Worm (Caenorhabditis elegans) whole organism, L4/young adult: ENCODE data around the gene plp-2.

Source experiments
- W03F9.2 ChIP-seq: fragments of 150-350 bp; optimal IDR thresholded peaks from 2 replicates; lab custom pipeline; 2014; ENCODE audit warnings: missing biosample characterization, missing genetic modification characterization
- dao-5 ChIP-seq: sonication (generic microtip); optimal IDR thresholded peaks from 2 replicates; lab custom pipeline; 2016; ENCODE audit warnings: missing genotype, missing genetic modification characterization, moderate library complexity, missing compliant biosample characterization
- him-1 ChIP-seq: sonication (generic microtip); optimal IDR thresholded peaks from 2 replicates; lab custom pipeline; 2016; ENCODE audit warnings: missing genotype, missing genetic modification reagents, missing genetic modification characterization, missing compliant biosample characterization

DNA sequence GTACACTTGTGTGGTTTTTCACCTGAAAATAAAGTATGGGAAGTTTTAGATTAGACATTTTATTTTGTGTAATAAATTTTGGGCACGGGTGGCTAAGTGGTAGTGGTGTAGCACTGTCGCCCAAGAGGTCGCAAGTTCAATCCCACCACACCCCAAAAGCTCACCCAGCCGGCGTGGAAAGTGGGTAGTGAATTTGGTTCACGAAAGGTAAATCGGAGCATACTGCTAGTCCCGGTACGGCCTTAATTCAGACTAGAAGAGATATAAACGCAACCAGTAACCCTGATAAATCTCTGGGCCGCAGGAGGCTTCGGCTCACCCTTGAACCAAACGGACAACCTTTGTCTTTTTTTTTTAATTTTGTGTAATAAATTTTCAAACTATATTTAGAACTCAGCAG lies 30.8 kb downstream of the plp-2 start:
- TF ChIP-seq him-1 (tag; lab: Kevin White, UChicago) (no peak), dao-5 (tag; lab: Kevin White, UChicago) (no peak), W03F9.2 (tag; lab: Kevin White, UChicago) (no peak)
